Worm (Caenorhabditis elegans) whole organism, young adult: ENCODE results near the gene VM106R.1.

Experiments used
- B0019.2 ChIP-seq: fragments of 200-800 bp; sonication (Bioruptor generic); conservative IDR thresholded peaks from 2 replicates; pipeline ENCODE4 v1.3.6; 2022; ENCODE audit warnings: missing genetic modification reagents, missing genetic modification characterization, missing compliant biosample characterization
- F49E8.2 ChIP-seq: sonication (generic microtip); optimal IDR thresholded peaks from 3 replicates; lab custom pipeline; 2017; ENCODE audit warnings: missing genetic modification characterization, mild to moderate bottlenecking, missing compliant biosample characterization, antibody characterized with exemption, moderate library complexity; ENCODE audit not compliant: insufficient read depth
- ama-1 ChIP-seq, 3 experiments: fragments of 150-350 bp in 1 of 3; sonication (generic microtip) in 2 of 3; optimal IDR thresholded peaks; 2 replicates each; lab custom pipeline; 2014 to 2018; ENCODE audit warnings: missing biosample characterization in 2 of 3, missing genetic modification characterization in 2 of 3, missing genetic modification reagents in 2 of 3
- athp-1 ChIP-seq: sonication (generic microtip); optimal IDR thresholded peaks from 2 replicates; lab custom pipeline; 2017; ENCODE audit warnings: mild to moderate bottlenecking, missing genetic modification characterization, missing compliant biosample characterization
- dpff-1 ChIP-seq: sonication (generic microtip); optimal IDR thresholded peaks from 2 replicates; lab custom pipeline; 2017; ENCODE audit warnings: mild to moderate bottlenecking, missing genetic modification characterization, missing compliant biosample characterization
- him-1 ChIP-seq: sonication (generic microtip); optimal IDR thresholded peaks from 2 replicates; lab custom pipeline; 2016; ENCODE audit warnings: missing genotype, missing genetic modification reagents, missing genetic modification characterization, missing compliant biosample characterization
- let-526 ChIP-seq: fragments of 200-800 bp; sonication (Bioruptor generic); IDR thresholded peaks from 2 replicates; pipeline ENCODE4 v1.3.6; 2022; ENCODE audit warnings: missing genetic modification reagents, missing genetic modification characterization, missing compliant biosample characterization
- lin-54 ChIP-seq: fragments of 200-800 bp; sonication (Bioruptor generic); optimal IDR thresholded peaks from 2 replicates; lab custom pipeline; 2018; ENCODE audit warnings: mild to moderate bottlenecking, missing genetic modification characterization, missing compliant biosample characterization
- madf-8 ChIP-seq: fragments of 200-800 bp; sonication (Bioruptor generic); conservative IDR thresholded peaks from 2 replicates; pipeline ENCODE4 v1.3.6; 2022; ENCODE audit warnings: missing genetic modification reagents, missing genetic modification characterization, missing compliant biosample characterization
- mes-4 ChIP-seq: sonication (generic microtip); optimal IDR thresholded peaks from 2 replicates; lab custom pipeline; 2016; ENCODE audit warnings: missing genotype, missing genetic modification characterization, missing compliant biosample characterization
- nfya-1 ChIP-seq: sonication (generic microtip); optimal IDR thresholded peaks from 2 replicates; lab custom pipeline; 2017; ENCODE audit warnings: antibody characterized with exemption, missing compliant biosample characterization, missing genetic modification characterization, borderline replicate concordance; ENCODE audit not compliant: insufficient read depth
- pha-4 ChIP-seq: fragments of 150-350 bp; sonication (generic microtip); optimal IDR thresholded peaks from 2 replicates; lab custom pipeline; 2014; ENCODE audit warnings: missing biosample characterization, missing genetic modification reagents, missing genetic modification characterization

DNA sequence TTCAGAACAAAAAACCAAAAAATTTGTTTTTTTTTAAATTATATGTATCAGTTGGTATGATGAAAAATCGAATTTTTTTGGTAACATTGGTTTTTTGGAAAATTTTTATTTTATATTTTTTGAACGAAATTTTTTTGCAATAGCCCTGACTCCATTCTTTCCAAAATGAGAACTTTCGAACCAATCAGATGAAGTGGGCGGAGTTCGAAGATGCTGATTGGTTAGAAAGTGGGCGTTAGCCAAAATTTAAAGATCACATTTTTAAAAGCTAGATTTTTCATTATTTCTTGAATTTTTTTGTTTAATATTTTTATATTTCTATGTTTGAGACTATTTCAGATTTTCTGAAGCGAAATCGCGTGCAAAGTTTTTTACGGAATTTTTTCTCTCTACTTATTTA, 32.3 kb upstream of the VM106R.1 start:
- TF ChIP-seq nfya-1 (tag; lab: Kevin White, UChicago) (no peak), let-526 (GFP tag; lab: Robert Waterston, UW) (no peak), ama-1 (optimal IDR thresholded peaks at IDR 0.05; lab: Kevin White, UChicago) (no peak), ama-1 (GFP tag; optimal IDR thresholded peaks at IDR 0.05; lab: Kevin White, UChicago) (no peak), dpff-1 (tag; lab: Kevin White, UChicago) (no peak), pha-4 (no peak), lin-54 (GFP tag; lab: Kevin White, UChicago) (no peak), B0019.2 (GFP tag; lab: Robert Waterston, UW) (no peak), F49E8.2 (tag; lab: Kevin White, UChicago) (no peak), madf-8 (no peak), athp-1 (no peak), him-1 (tag; lab: Kevin White, UChicago) (no peak), mes-4 (tag; lab: Kevin White, UChicago) (no peak)
